Worm (Caenorhabditis elegans) whole organism, L2 larva: Measurements from ENCODE around the gene nrf-6.

Source experiments
- F13H6.1 ChIP-seq: sonication (generic microtip); optimal IDR thresholded peaks from 2 replicates; lab custom pipeline; 2016; ENCODE audit warnings: missing genetic modification characterization, missing compliant biosample characterization
- Y55F3AM.14 ChIP-seq: fragments of 200-800 bp; sonication (Bioruptor generic); optimal IDR thresholded peaks from 2 replicates; lab custom pipeline; 2018; ENCODE audit warnings: mild to moderate bottlenecking, missing genetic modification characterization, missing compliant biosample characterization
- ZK546.5 ChIP-seq: sonication (generic microtip); optimal IDR thresholded peaks from 2 replicates; lab custom pipeline; 2017; ENCODE audit warnings: missing biosample characterization, missing genetic modification characterization
- aly-2 ChIP-seq: fragments of 150-350 bp; optimal IDR thresholded peaks from 2 replicates; lab custom pipeline; 2014; ENCODE audit warnings: missing biosample characterization, missing genetic modification characterization
- ama-1 ChIP-seq: fragments of 150-350 bp; optimal IDR thresholded peaks from 2 replicates; lab custom pipeline; 2018; ENCODE audit warnings: inconsistent platforms
- blmp-1 ChIP-seq: sonication (generic microtip); optimal IDR thresholded peaks from 2 replicates; lab custom pipeline; 2017; ENCODE audit warnings: missing genetic modification characterization, mild to moderate bottlenecking, missing compliant biosample characterization, antibody characterized with exemption, moderate library complexity; ENCODE audit not compliant: insufficient read depth
- ceh-16 ChIP-seq: fragments of 150-350 bp; optimal IDR thresholded peaks from 2 replicates; lab custom pipeline; 2014; ENCODE audit warnings: missing biosample characterization, missing genetic modification characterization
- ceh-82 ChIP-seq: fragments of 150-350 bp; optimal IDR thresholded peaks from 2 replicates; lab custom pipeline; 2014; ENCODE audit warnings: missing biosample characterization, missing genetic modification characterization
- dmd-4 ChIP-seq: sonication (generic microtip); optimal IDR thresholded peaks from 2 replicates; lab custom pipeline; 2017; ENCODE audit warnings: missing biosample characterization, missing genetic modification characterization
- egl-27 ChIP-seq: sonication (generic microtip); optimal IDR thresholded peaks from 3 replicates; lab custom pipeline; 2017; ENCODE audit warnings: missing biosample characterization, missing genetic modification reagents, missing genetic modification characterization
- elt-3 ChIP-seq: sonication (generic microtip); optimal IDR thresholded peaks from 2 replicates; lab custom pipeline; 2017; ENCODE audit warnings: missing biosample characterization, missing genetic modification characterization
- fos-1 ChIP-seq: fragments of 150-350 bp; optimal IDR thresholded peaks from 2 replicates; lab custom pipeline; 2014; ENCODE audit warnings: missing biosample characterization, missing genetic modification characterization
- gmeb-1 ChIP-seq: fragments of 150-350 bp; optimal IDR thresholded peaks from 2 replicates; lab custom pipeline; 2014; ENCODE audit warnings: missing biosample characterization, missing genetic modification characterization
- lin-13 ChIP-seq: fragments of 150-350 bp; optimal IDR thresholded peaks from 2 replicates; lab custom pipeline; 2014; ENCODE audit warnings: missing biosample characterization, missing genetic modification reagents, missing genetic modification characterization
- lin-39 ChIP-seq: fragments of 150-350 bp; optimal IDR thresholded peaks from 2 replicates; lab custom pipeline; 2014; ENCODE audit warnings: missing biosample characterization, missing genetic modification reagents, missing genetic modification characterization
- lsy-2 ChIP-seq, 2 experiments: fragments of 150-350 bp in 1 of 2; sonication (generic microtip) in 1 of 2; optimal IDR thresholded peaks; 2 replicates each; lab custom pipeline; 2014 to 2017; ENCODE audit warnings: missing biosample characterization in 2 of 2, missing genetic modification characterization in 2 of 2
- mab-5 ChIP-seq: fragments of 150-350 bp; optimal IDR thresholded peaks from 2 replicates; lab custom pipeline; 2014; ENCODE audit warnings: missing biosample characterization, missing genetic modification characterization
- mbf-1 ChIP-seq: sonication (generic microtip); optimal IDR thresholded peaks from 2 replicates; lab custom pipeline; 2017; ENCODE audit warnings: missing biosample characterization, missing genetic modification characterization
- mdl-1 ChIP-seq, 2 experiments: fragments of 150-350 bp in 1 of 2; sonication (generic microtip) in 1 of 2; optimal IDR thresholded peaks; 2 replicates each; lab custom pipeline; 2017; ENCODE audit warnings: missing biosample characterization in 2 of 2, missing genetic modification characterization in 2 of 2
- nhr-11 ChIP-seq: fragments of 150-350 bp; optimal IDR thresholded peaks from 2 replicates; lab custom pipeline; 2014; ENCODE audit warnings: missing biosample characterization, missing genetic modification characterization
- nhr-12 ChIP-seq: fragments of 150-350 bp; optimal IDR thresholded peaks from 2 replicates; lab custom pipeline; 2014; ENCODE audit warnings: missing biosample characterization, missing genetic modification characterization
- nhr-129 ChIP-seq: fragments of 150-350 bp; optimal IDR thresholded peaks from 2 replicates; lab custom pipeline; 2014; ENCODE audit warnings: missing biosample characterization, missing genetic modification characterization
- nhr-21 ChIP-seq: fragments of 150-350 bp; optimal IDR thresholded peaks from 2 replicates; lab custom pipeline; 2014; ENCODE audit warnings: missing biosample characterization, missing genetic modification characterization
- nhr-23 ChIP-seq: fragments of 150-350 bp; optimal IDR thresholded peaks from 2 replicates; lab custom pipeline; 2014; ENCODE audit warnings: missing biosample characterization, missing genetic modification reagents, missing genetic modification characterization
- nhr-237 ChIP-seq: fragments of 150-350 bp; optimal IDR thresholded peaks from 2 replicates; lab custom pipeline; 2014; ENCODE audit warnings: missing biosample characterization, missing genetic modification characterization
- nhr-25 ChIP-seq: fragments of 150-350 bp; sonication (generic microtip); optimal IDR thresholded peaks from 3 replicates; lab custom pipeline; 2014; ENCODE audit warnings: missing biosample characterization, missing genetic modification characterization
- nhr-77 ChIP-seq: fragments of 150-350 bp; optimal IDR thresholded peaks from 2 replicates; lab custom pipeline; 2014; ENCODE audit warnings: missing biosample characterization, missing genetic modification characterization
- peb-1 ChIP-seq: fragments of 150-350 bp; optimal IDR thresholded peaks from 2 replicates; lab custom pipeline; 2014; ENCODE audit warnings: missing biosample characterization, missing genetic modification characterization
- sem-4 ChIP-seq: fragments of 150-350 bp; optimal IDR thresholded peaks from 2 replicates; lab custom pipeline; 2014; ENCODE audit warnings: missing biosample characterization, missing genetic modification reagents, missing genetic modification characterization
- skn-1 ChIP-seq: sonication (generic microtip); optimal IDR thresholded peaks from 2 replicates; lab custom pipeline; 2017; ENCODE audit warnings: missing biosample characterization, missing genetic modification characterization
- sma-3 ChIP-seq: sonication (generic microtip); optimal IDR thresholded peaks from 2 replicates; lab custom pipeline; 2016; ENCODE audit warnings: missing genetic modification reagents, missing genetic modification characterization, missing compliant biosample characterization
- sma-9 ChIP-seq, 2 experiments: fragments of 150-350 bp in 1 of 2; sonication (generic microtip) in 1 of 2; optimal IDR thresholded peaks; 2 replicates each; lab custom pipeline; 2014 to 2016; ENCODE audit warnings: missing genetic modification characterization in 2 of 2, mild to moderate bottlenecking in 1 of 2, missing biosample characterization in 1 of 2, missing compliant biosample characterization in 1 of 2, missing genetic modification reagents in 1 of 2, moderate library complexity in 1 of 2
- snpc-4 ChIP-seq: fragments of 150-350 bp; optimal IDR thresholded peaks from 2 replicates; lab custom pipeline; 2014; ENCODE audit warnings: missing biosample characterization, missing genetic modification characterization
- unc-55 ChIP-seq: fragments of 150-350 bp; sonication (generic microtip); optimal IDR thresholded peaks from 3 replicates; lab custom pipeline; 2014; ENCODE audit warnings: missing biosample characterization, missing genetic modification reagents, missing genetic modification characterization
- unc-62 ChIP-seq: fragments of 150-350 bp; optimal IDR thresholded peaks from 2 replicates; lab custom pipeline; 2014; ENCODE audit warnings: missing biosample characterization, missing genetic modification reagents, missing genetic modification characterization
- zag-1 ChIP-seq: fragments of 150-350 bp; optimal IDR thresholded peaks from 2 replicates; lab custom pipeline; 2014; ENCODE audit warnings: missing biosample characterization, missing genetic modification characterization
- ztf-1 ChIP-seq: fragments of 200-800 bp; sonication (Bioruptor generic); conservative IDR thresholded peaks from 2 replicates; pipeline ENCODE4 v1.3.6; 2022; ENCODE audit warnings: missing genetic modification characterization, missing compliant biosample characterization
- ztf-11 ChIP-seq: sonication (generic microtip); optimal IDR thresholded peaks from 2 replicates; lab custom pipeline; 2017; ENCODE audit warnings: missing biosample characterization, missing genetic modification characterization
- ztf-4 ChIP-seq: fragments of 150-350 bp; optimal IDR thresholded peaks from 2 replicates; lab custom pipeline; 2014; ENCODE audit warnings: missing biosample characterization, missing genetic modification characterization

The nrf-6 gene

DNA sequence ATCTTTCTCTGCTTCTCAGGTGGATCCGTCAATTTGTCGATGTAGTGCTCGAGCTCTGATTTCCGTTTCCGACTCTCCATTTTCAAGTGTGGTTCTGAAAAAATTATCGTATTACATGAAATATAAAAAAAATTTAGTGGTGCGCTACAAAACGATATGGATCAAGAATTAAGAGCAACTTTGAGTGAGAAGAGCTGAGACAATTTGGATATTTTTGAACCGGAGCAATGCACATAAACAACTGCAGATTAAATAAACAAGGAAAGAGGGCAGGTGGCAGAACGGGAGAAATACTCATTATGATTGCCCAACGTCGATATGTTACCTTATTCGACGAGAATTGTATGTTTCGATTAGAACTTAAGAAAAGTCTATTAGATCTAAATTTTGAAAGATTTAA lies 4.8 kb downstream of the nrf-6 start, which contains the start of gene swsn-7:
swsn-7 (minus strand) TSS at position 101 of the 400 bp plus-strand sequence.
- no peak for TF ChIP-seq lin-39
- TF ChIP-seq zag-1 (tag; lab: Kevin White, UChicago): no peak
- TF ChIP-seq lsy-2 (tag; optimal IDR thresholded peaks at IDR 0.05; lab: Kevin White, UChicago): no peak
- no peak for TF ChIP-seq gmeb-1 (tag; lab: Kevin White, UChicago)
- no peak for TF ChIP-seq unc-62 (GFP tag; lab: Kevin White, UChicago)
- no peak for TF ChIP-seq nhr-237 (tag; lab: Kevin White, UChicago)
- TF ChIP-seq ceh-82: no peak
- no peak for TF ChIP-seq F13H6.1 (tag; lab: Kevin White, UChicago)

DNA sequence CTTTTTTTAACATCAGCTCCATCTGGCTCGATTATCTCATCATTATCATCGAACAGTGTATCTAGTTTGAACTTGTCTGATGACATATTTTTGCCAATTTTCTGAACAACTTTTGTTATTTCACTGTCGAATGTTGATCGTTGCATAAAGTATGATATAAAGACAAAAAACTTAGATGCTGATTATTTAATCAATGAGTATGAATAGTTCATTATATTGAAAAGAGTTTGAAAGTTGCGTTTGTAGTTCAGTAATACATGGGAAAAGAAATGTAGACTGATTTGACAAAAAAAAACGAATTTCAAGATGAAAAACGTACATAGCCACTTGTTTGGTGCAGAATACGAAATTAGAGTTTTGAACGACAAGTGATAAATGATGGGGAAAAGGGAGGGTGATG lies 10.0 kb downstream of the nrf-6 start, which contains the start of gene hda-2:
hda-2 (minus strand) TSS at position 101 of the 400 bp plus-strand sequence.
- TF ChIP-seq aly-2 (no peak), zag-1 (tag; lab: Kevin White, UChicago) (no peak), peb-1 (tag; lab: Kevin White, UChicago) (no peak), Y55F3AM.14 (GFP tag; lab: Kevin White, UChicago) (no peak), mbf-1 (tag; lab: Kevin White, UChicago) (no peak), nhr-77 (tag; lab: Kevin White, UChicago) (no peak), mab-5 (no peak), unc-55 (GFP tag; lab: Kevin White, UChicago) (no peak), ceh-82 (no peak), nhr-129 (tag; lab: Kevin White, UChicago) (no peak), ztf-1 (GFP tag; lab: Robert Waterston, UW) (no peak), dmd-4 (tag; lab: Kevin White, UChicago) (no peak), nhr-25 (tag; lab: Kevin White, UChicago) (no peak), lin-13 (GFP tag; lab: Kevin White, UChicago) (no peak), fos-1 (tag; lab: Kevin White, UChicago) (no peak), gmeb-1 (tag; lab: Kevin White, UChicago) (no peak)

DNA sequence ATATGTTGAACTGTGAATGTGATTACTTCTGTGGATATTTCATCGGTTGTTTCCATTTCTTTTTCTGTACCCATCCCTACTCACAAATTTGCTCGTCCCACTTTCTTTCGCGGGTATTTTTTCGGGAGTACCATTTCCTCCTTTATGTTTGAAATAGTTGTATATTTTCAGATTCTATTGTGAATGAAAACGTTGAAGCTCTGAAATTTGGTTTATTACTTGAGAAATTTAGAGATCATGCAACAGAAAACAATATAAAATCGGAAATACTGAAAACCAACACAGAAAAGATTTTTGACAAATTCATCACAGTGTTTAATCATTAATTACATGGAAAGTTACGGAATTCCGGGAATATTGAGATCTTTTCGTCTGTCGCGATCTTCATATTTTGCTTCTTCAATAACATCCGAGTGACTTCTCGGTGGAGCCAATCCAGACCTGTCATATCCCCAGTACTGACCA lies 11.9 kb downstream of the nrf-6 start:
- TF ChIP-seq mab-5 (no peak), blmp-1 (tag; lab: Kevin White, UChicago) (peak; percentile 14), sma-3 (GFP tag; lab: Kevin White, UChicago) (peak; percentile 60), ztf-4 (tag; lab: Kevin White, UChicago) (peak; percentile 58), F13H6.1 (tag; lab: Kevin White, UChicago) (peak; percentile 15), nhr-25 (tag; lab: Kevin White, UChicago) (peak; percentile 36)

DNA sequence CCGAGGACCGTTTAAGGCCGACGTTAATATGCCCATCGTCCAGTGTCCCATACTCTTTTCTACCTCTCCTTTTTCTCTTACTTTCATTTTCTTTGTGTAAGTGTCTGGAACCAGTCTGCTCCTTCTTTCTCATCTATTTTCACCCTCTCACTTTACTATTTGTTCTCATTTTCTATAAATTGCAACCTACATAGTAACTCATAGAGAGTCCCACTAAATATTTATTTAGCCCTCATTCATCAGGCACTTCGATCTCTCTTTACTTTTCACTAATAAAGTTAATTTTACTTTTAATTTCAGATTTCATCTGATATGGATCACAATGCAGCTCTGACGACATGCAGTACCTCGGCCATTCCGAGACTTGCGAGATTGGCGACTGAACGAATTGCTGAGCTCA lies 15.1 kb downstream of the nrf-6 start, which contains the start of gene zyg-11:
zyg-11 (plus strand) TSS at position 301 of the 400 bp plus-strand sequence.
- TF ChIP-seq nhr-12 (tag; lab: Kevin White, UChicago) (no peak), unc-55 (GFP tag; lab: Kevin White, UChicago) (peak; percentile 49)

DNA sequence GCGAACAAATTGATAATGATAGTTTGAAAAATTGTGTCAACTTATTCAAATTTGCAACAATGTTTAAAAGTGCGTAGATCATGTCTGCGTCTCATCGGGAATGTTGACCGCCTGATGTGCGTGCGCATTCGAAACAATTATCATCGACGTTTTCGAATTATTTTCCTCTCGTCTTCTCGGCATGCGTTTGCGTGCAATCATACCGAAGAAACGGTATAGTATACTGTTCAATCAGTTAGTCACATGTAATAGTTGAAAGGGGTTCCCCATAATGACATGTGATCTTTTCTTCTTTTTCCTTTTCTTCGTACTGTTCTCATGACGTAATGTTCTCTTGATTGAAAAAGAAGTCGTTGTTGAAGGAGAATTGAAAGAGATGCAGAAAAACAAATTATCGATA lies 15.7 kb downstream of the nrf-6 start:
- no peak for TF ChIP-seq nhr-11
- no peak for TF ChIP-seq zag-1 (tag; lab: Kevin White, UChicago)
- no peak for TF ChIP-seq Y55F3AM.14 (GFP tag; lab: Kevin White, UChicago)
- peak; percentile 20 for TF ChIP-seq ama-1
- TF ChIP-seq ztf-1 (GFP tag; lab: Robert Waterston, UW): no peak
- peak; percentile 38 for TF ChIP-seq ceh-16
- TF ChIP-seq skn-1 (tag; lab: Kevin White, UChicago): no peak
- TF ChIP-seq elt-3 (tag; lab: Kevin White, UChicago): no peak
- no peak for TF ChIP-seq nhr-237 (tag; lab: Kevin White, UChicago)
- peak; percentile 82 to 86 for TF ChIP-seq mdl-1 (tag; optimal IDR thresholded peaks at IDR 0.05; lab: Kevin White, UChicago)
- peak; percentile 12 for TF ChIP-seq lin-13 (GFP tag; lab: Kevin White, UChicago)
- TF ChIP-seq nhr-77 (tag; lab: Kevin White, UChicago): no peak
- no peak for TF ChIP-seq peb-1 (tag; lab: Kevin White, UChicago)
- TF ChIP-seq mbf-1 (tag; lab: Kevin White, UChicago): no peak
- no peak for TF ChIP-seq sem-4 (tag; lab: Kevin White, UChicago)
- TF ChIP-seq sma-3 (GFP tag; lab: Kevin White, UChicago): peak; percentile 94
- TF ChIP-seq aly-2: no peak
- TF ChIP-seq ztf-11 (tag; lab: Kevin White, UChicago): no peak
- peak; percentile 65 for TF ChIP-seq blmp-1 (tag; lab: Kevin White, UChicago)
- no peak for TF ChIP-seq nhr-12 (tag; lab: Kevin White, UChicago)
- TF ChIP-seq nhr-21 (tag; lab: Kevin White, UChicago): peak; percentile 97
- no peak for TF ChIP-seq unc-55 (GFP tag; lab: Kevin White, UChicago)
- TF ChIP-seq fos-1 (tag; lab: Kevin White, UChicago): peak; percentile 75
- TF ChIP-seq sma-9 (GFP tag; optimal IDR thresholded peaks at IDR 0.05; lab: Kevin White, UChicago): peak; percentile 98
- TF ChIP-seq sma-9 (tag; optimal IDR thresholded peaks at IDR 0.05; lab: Kevin White, UChicago): no peak
- TF ChIP-seq unc-62 (GFP tag; lab: Kevin White, UChicago): no peak
- TF ChIP-seq egl-27 (tag; lab: Kevin White, UChicago): peak; percentile 51
- TF ChIP-seq gmeb-1 (tag; lab: Kevin White, UChicago): peak; percentile 75
- TF ChIP-seq nhr-25 (tag; lab: Kevin White, UChicago): peak; percentile 97
- TF ChIP-seq mab-5: no peak
- TF ChIP-seq dmd-4 (tag; lab: Kevin White, UChicago): no peak
- TF ChIP-seq lin-39: no peak
- TF ChIP-seq nhr-129 (tag; lab: Kevin White, UChicago): peak; percentile 92
- peak; percentile 54 for TF ChIP-seq ztf-4 (tag; lab: Kevin White, UChicago)
- no peak for TF ChIP-seq nhr-23 (tag; lab: Kevin White, UChicago)
- TF ChIP-seq ZK546.5 (tag; lab: Kevin White, UChicago): no peak
- TF ChIP-seq snpc-4 (tag; lab: Kevin White, UChicago): no peak
